Fruit fly (Drosophila melanogaster) whole organism, embryonic: ENCODE measurements around the gene Hap40.

ENCODE experiments used
- C15 ChIP-seq: fragments of 200-800 bp; sonication (Bioruptor generic); IDR thresholded peaks from 3 replicates; pipeline ENCODE4 v1.3.6; 2022; ENCODE audit warnings: missing biosample characterization, missing genetic modification characterization
- CG10147 ChIP-seq: fragments of 200-800 bp; sonication (Bioruptor generic); optimal IDR thresholded peaks from 2 replicates; lab custom pipeline; 2019; ENCODE audit warnings: missing biosample characterization, mild to moderate bottlenecking, missing genetic modification characterization, moderate library complexity
- CG10959 ChIP-seq: fragments of 200-800 bp; sonication (Bioruptor generic); IDR thresholded peaks from 2 replicates; pipeline ENCODE4 v1.3.6; 2022; ENCODE audit warnings: missing biosample characterization, missing genetic modification characterization
- CG12071 ChIP-seq: fragments of 200-800 bp; sonication (Bioruptor generic); optimal IDR thresholded peaks from 3 replicates; lab custom pipeline; 2018; ENCODE audit warnings: missing biosample characterization, mild to moderate bottlenecking, missing genetic modification characterization
- CG12155 ChIP-seq: fragments of 200-800 bp; sonication (Bioruptor generic); optimal IDR thresholded peaks from 3 replicates; lab custom pipeline; 2016; ENCODE audit warnings: missing biosample characterization, missing genetic modification characterization
- CG12219 ChIP-seq: fragments of 200-800 bp; sonication (Bioruptor generic); optimal IDR thresholded peaks from 3 replicates; lab custom pipeline; 2018; ENCODE audit warnings: missing biosample characterization, mild to moderate bottlenecking, missing genetic modification characterization
- CG12236 ChIP-seq: fragments of 200-800 bp; sonication (Bioruptor generic); optimal IDR thresholded peaks from 2 replicates; lab custom pipeline; 2016; ENCODE audit warnings: missing biosample characterization, missing genetic modification characterization
- CG12391 ChIP-seq: fragments of 200-800 bp; sonication (Bioruptor generic); optimal IDR thresholded peaks from 3 replicates; lab custom pipeline; 2018; ENCODE audit warnings: missing biosample characterization, mild to moderate bottlenecking, missing genetic modification characterization, moderate library complexity
- CG18476 ChIP-seq: fragments of 200-800 bp; sonication (Bioruptor generic); optimal IDR thresholded peaks from 2 replicates; lab custom pipeline; 2016; ENCODE audit warnings: missing biosample characterization, mild to moderate bottlenecking, missing genetic modification characterization
- CG30431 ChIP-seq: fragments of 200-800 bp; sonication (Bioruptor generic); optimal IDR thresholded peaks from 2 replicates; lab custom pipeline; 2017; ENCODE audit warnings: missing biosample characterization, missing genetic modification characterization
- CG3163 ChIP-seq: fragments of 200-800 bp; sonication (Bioruptor generic); optimal IDR thresholded peaks from 3 replicates; lab custom pipeline; 2016; ENCODE audit warnings: missing biosample characterization, missing genetic modification characterization
- CG33557 ChIP-seq: fragments of 200-800 bp; sonication (Bioruptor generic); optimal IDR thresholded peaks from 2 replicates; lab custom pipeline; 2019; ENCODE audit warnings: missing biosample characterization, mild to moderate bottlenecking, missing genetic modification characterization, moderate library complexity
- CG6175 ChIP-seq: fragments of 200-800 bp; sonication (Bioruptor generic); IDR thresholded peaks from 3 replicates; pipeline ENCODE4 v1.3.6; 2022; ENCODE audit warnings: missing biosample characterization, missing genetic modification characterization
- CG7357 ChIP-seq: fragments of 200-800 bp; sonication (Bioruptor generic); IDR thresholded peaks from 3 replicates; pipeline ENCODE4 v1.3.6; 2022; ENCODE audit warnings: missing biosample characterization, missing genetic modification characterization
- CG7372 ChIP-seq: fragments of 200-800 bp; sonication (Bioruptor generic); IDR thresholded peaks from 2 replicates; pipeline ENCODE4 v1.3.6; 2022; ENCODE audit warnings: missing biosample characterization, missing genetic modification characterization
- CG7556 ChIP-seq: fragments of 200-800 bp; sonication (Bioruptor generic); optimal IDR thresholded peaks from 2 replicates; lab custom pipeline; 2017; ENCODE audit warnings: missing biosample characterization, mild to moderate bottlenecking, missing genetic modification characterization
- CG7786 ChIP-seq: fragments of 200-800 bp; sonication (Bioruptor generic); optimal IDR thresholded peaks from 2 replicates; lab custom pipeline; 2016; ENCODE audit warnings: missing biosample characterization, missing genetic modification characterization
- CG7928 ChIP-seq: fragments of 200-800 bp; sonication (Bioruptor generic); optimal IDR thresholded peaks from 2 replicates; lab custom pipeline; 2017; ENCODE audit warnings: missing biosample characterization, mild to moderate bottlenecking, missing genetic modification characterization
- CG8089 ChIP-seq: fragments of 200-800 bp; sonication (Bioruptor generic); optimal IDR thresholded peaks from 3 replicates; lab custom pipeline; 2016; ENCODE audit warnings: missing biosample characterization, missing genetic modification characterization
- CG8359 ChIP-seq: fragments of 200-800 bp; sonication (Bioruptor generic); optimal IDR thresholded peaks from 2 replicates; lab custom pipeline; 2017; ENCODE audit warnings: missing biosample characterization, mild to moderate bottlenecking, missing genetic modification characterization, borderline replicate concordance
- Dip3 ChIP-seq: fragments of 200-800 bp; sonication (Bioruptor generic); optimal IDR thresholded peaks from 3 replicates; lab custom pipeline; 2016; ENCODE audit warnings: missing biosample characterization, missing genetic modification characterization
- Dref ChIP-seq: fragments of 200-800 bp; sonication (Bioruptor generic); IDR thresholded peaks from 2 replicates; pipeline ENCODE4 v1.3.6; 2022; ENCODE audit warnings: missing biosample characterization, missing genetic modification characterization
- E2f2 ChIP-seq: fragments of 200-800 bp; sonication (Bioruptor generic); IDR thresholded peaks from 2 replicates; pipeline ENCODE4 v1.3.6; 2022; ENCODE audit warnings: missing biosample characterization, missing genetic modification characterization
- Ets97D ChIP-seq: fragments of 200-800 bp; sonication (Bioruptor generic); optimal IDR thresholded peaks from 3 replicates; lab custom pipeline; 2016; ENCODE audit warnings: missing biosample characterization, missing genetic modification characterization
- Gsc ChIP-seq: fragments of 200-800 bp; sonication (Bioruptor generic); IDR thresholded peaks from 2 replicates; pipeline ENCODE4 v1.3.6; 2022; ENCODE audit warnings: missing biosample characterization, missing genetic modification characterization
- Lpt ChIP-seq: fragments of >200 bp; optimal IDR thresholded peaks from 2 replicates; lab custom pipeline; 2018; ENCODE audit warnings: missing biosample characterization, missing genetic modification characterization
- Med ChIP-seq: fragments of 200-800 bp; sonication (Bioruptor generic); peaks from one replicate; lab custom pipeline; 2016; ENCODE audit warnings: missing biosample characterization, missing genetic modification characterization, mild to moderate bottlenecking, inconsistent platforms, moderate library complexity
- NC2β ChIP-seq: fragments of 200-800 bp; sonication (Bioruptor generic); optimal IDR thresholded peaks from 2 replicates; lab custom pipeline; 2016; ENCODE audit warnings: missing biosample characterization, missing genetic modification characterization
- NFAT ChIP-seq: fragments of 200-800 bp; sonication (Bioruptor generic); IDR thresholded peaks from 2 replicates; pipeline ENCODE4 v1.3.6; 2022; ENCODE audit warnings: missing biosample characterization, missing genetic modification characterization
- Sin3A ChIP-seq: fragments of >200 bp; optimal IDR thresholded peaks from 2 replicates; lab custom pipeline; 2018
- Taf1 ChIP-seq: fragments of 200-800 bp; sonication (Bioruptor generic); IDR thresholded peaks from 2 replicates; pipeline ENCODE4 v1.3.6; 2022; ENCODE audit warnings: missing biosample characterization, missing genetic modification characterization
- ara ChIP-seq: fragments of 200-800 bp; sonication (Bioruptor generic); IDR thresholded peaks from 2 replicates; pipeline ENCODE4 v1.3.6; 2022; ENCODE audit warnings: missing biosample characterization, missing genetic modification characterization
- ase ChIP-seq: fragments of 200-800 bp; sonication (Bioruptor generic); IDR thresholded peaks from 3 replicates; pipeline ENCODE4 v1.3.6; 2022; ENCODE audit warnings: missing biosample characterization, missing genetic modification characterization
- bab2 ChIP-seq: fragments of 200-800 bp; sonication (Bioruptor generic); optimal IDR thresholded peaks from 2 replicates; lab custom pipeline; 2016; ENCODE audit warnings: missing biosample characterization, missing genetic modification characterization
- br ChIP-seq: fragments of >200 bp; optimal IDR thresholded peaks from 2 replicates; lab custom pipeline; 2017
- btn ChIP-seq: fragments of 200-800 bp; sonication (Bioruptor generic); optimal IDR thresholded peaks from 2 replicates; lab custom pipeline; 2016; ENCODE audit warnings: missing biosample characterization, missing genetic modification characterization
- crol ChIP-seq: fragments of 200-800 bp; sonication (Bioruptor generic); IDR thresholded peaks from 2 replicates; pipeline ENCODE4 v1.3.6; 2022; ENCODE audit warnings: missing biosample characterization, missing genetic modification characterization
- da ChIP-seq: fragments of 200-800 bp; sonication (Bioruptor generic); optimal IDR thresholded peaks from 2 replicates; lab custom pipeline; 2016; ENCODE audit warnings: missing biosample characterization, missing genetic modification characterization
- dati ChIP-seq: fragments of 200-800 bp; sonication (Bioruptor generic); IDR thresholded peaks from 2 replicates; pipeline ENCODE4 v1.3.6; 2022; ENCODE audit warnings: missing biosample characterization, missing genetic modification characterization
- disco-r ChIP-seq: fragments of 200-800 bp; sonication (Bioruptor generic); optimal IDR thresholded peaks from 2 replicates; lab custom pipeline; 2016; ENCODE audit warnings: missing biosample characterization, missing genetic modification characterization
- gsb-n ChIP-seq: fragments of 200-800 bp; sonication (Bioruptor generic); optimal IDR thresholded peaks from 3 replicates; lab custom pipeline; 2018; ENCODE audit warnings: missing biosample characterization, mild to moderate bottlenecking, missing genetic modification characterization
- hkb ChIP-seq, 2 experiments: fragments of 200-800 bp in 1 of 2; fragments of >200 bp in 1 of 2; sonication (Bioruptor generic) in 1 of 2; IDR thresholded peaks in 1 of 2; optimal IDR thresholded peaks in 1 of 2; 2 replicates each; pipeline versions ENCODE4 v1.3.6 to Lab custom; 2017 to 2022; ENCODE audit warnings: missing biosample characterization in 1 of 2, missing genetic modification characterization in 1 of 2
- kni ChIP-seq: fragments of 200-800 bp; sonication (Bioruptor generic); optimal IDR thresholded peaks from 3 replicates; lab custom pipeline; 2017; ENCODE audit warnings: mild to moderate bottlenecking, missing biosample characterization, missing genetic modification reagents, missing genetic modification characterization
- lbe ChIP-seq: fragments of 200-800 bp; sonication (Bioruptor generic); optimal IDR thresholded peaks from 2 replicates; lab custom pipeline; 2016; ENCODE audit warnings: missing biosample characterization, mild to moderate bottlenecking, missing genetic modification characterization
- nom ChIP-seq: fragments of 200-800 bp; sonication (Bioruptor generic); optimal IDR thresholded peaks from 2 replicates; lab custom pipeline; 2017; ENCODE audit warnings: missing biosample characterization, missing genetic modification characterization, mild to moderate bottlenecking, moderate library complexity, missing genetic modification reagents
- pan ChIP-seq, 4 experiments: fragments of >200 bp in 3 of 4; fragments of 200-800 bp in 1 of 4; sonication (Bioruptor generic) in 1 of 4; optimal IDR thresholded peaks in 3 of 4; IDR thresholded peaks in 1 of 4; 2 replicates each; pipeline versions ENCODE4 v1.3.6 to Lab custom; 2017 to 2022; ENCODE audit warnings: missing biosample characterization in 2 of 4, missing genetic modification characterization in 2 of 4, mixed read lengths in 1 of 4
- sob ChIP-seq: fragments of 200-800 bp; sonication (Bioruptor generic); IDR thresholded peaks from 2 replicates; pipeline ENCODE4 v1.3.6; 2022; ENCODE audit warnings: missing biosample characterization, missing genetic modification characterization
- sr ChIP-seq: fragments of 200-800 bp; sonication (Bioruptor generic); IDR thresholded peaks from 3 replicates; pipeline ENCODE4 v1.3.6; 2022; ENCODE audit warnings: missing biosample characterization, missing genetic modification characterization
- tna ChIP-seq: fragments of 200-800 bp; sonication (Bioruptor generic); IDR thresholded peaks from 2 replicates; pipeline ENCODE4 v1.3.6; 2022; ENCODE audit warnings: missing biosample characterization, missing genetic modification characterization; ENCODE audit not compliant: partially characterized antibody
- wor ChIP-seq: fragments of 200-800 bp; sonication (Bioruptor generic); IDR thresholded peaks from 2 replicates; pipeline ENCODE4 v1.3.6; 2022; ENCODE audit warnings: missing biosample characterization, missing genetic modification characterization
- zfh2 ChIP-seq: fragments of 200-800 bp; sonication (Bioruptor generic); optimal IDR thresholded peaks from 2 replicates; lab custom pipeline; 2016; ENCODE audit warnings: missing biosample characterization, missing genetic modification characterization

The Hap40 gene

dm6 chrX:15697581-15698208 lies 6.2 kb upstream of the Hap40 start (continued):
- peak; percentile 83 for TF ChIP-seq CG12219 (GFP tag; lab: Kevin White, UChicago)
- TF ChIP-seq sob (GFP tag; lab: Robert Waterston, UW) = peak; percentile 97
- TF ChIP-seq CG10959 (GFP tag; lab: Robert Waterston, UW) = peak; percentile 91
- TF ChIP-seq bab2 (GFP tag; lab: Kevin White, UChicago) = peak; percentile 60
- no peak for TF ChIP-seq br (lab: Kevin White, UChicago)
- TF ChIP-seq disco-r (GFP tag; lab: Kevin White, UChicago) = peak; percentile 9
- TF ChIP-seq Gsc (GFP tag; lab: Robert Waterston, UW) = peak; percentile 71
- no peak for TF ChIP-seq CG8089 (GFP tag; lab: Kevin White, UChicago)
- peak; percentile 81 for TF ChIP-seq gsb-n (tag; lab: Kevin White, UChicago)
- peak; percentile 89 for TF ChIP-seq CG12071 (GFP tag; lab: Kevin White, UChicago)
- peak; percentile 93 for TF ChIP-seq ase (GFP tag; lab: Robert Waterston, UW)
- no peak for TF ChIP-seq Lpt (GFP tag; lab: Kevin White, UChicago)
- TF ChIP-seq dati (GFP tag; lab: Robert Waterston, UW) = peak; percentile 71
- TF ChIP-seq NFAT (GFP tag; lab: Robert Waterston, UW) = peak; percentile 92
- TF ChIP-seq hkb (optimal IDR thresholded peaks at IDR 0.05; lab: Kevin White, UChicago) = no peak
- peak; percentile 97 for TF ChIP-seq hkb (GFP tag; IDR thresholded peaks at IDR 0.05; lab: Robert Waterston, UW)
- TF ChIP-seq Dref (GFP tag; lab: Robert Waterston, UW) = peak; percentile 42
- TF ChIP-seq nom (GFP tag; lab: Kevin White, UChicago) = peak; percentile 65
- peak; percentile 90 for TF ChIP-seq C15
- TF ChIP-seq Sin3A (lab: Kevin White, UChicago) = no peak
- peak; percentile 72 for TF ChIP-seq Dip3 (GFP tag; lab: Kevin White, UChicago)
- peak; percentile 77 for TF ChIP-seq zfh2
- TF ChIP-seq CG8359 (GFP tag; lab: Kevin White, UChicago) = peak; percentile 82
- peak; percentile 45 for TF ChIP-seq CG33557 (GFP tag; lab: Kevin White, UChicago)
- no peak for TF ChIP-seq Ets97D (GFP tag; lab: Kevin White, UChicago)
- TF ChIP-seq CG30431 (GFP tag; lab: Kevin White, UChicago) = peak; percentile 74
- peak; percentile 75 for TF ChIP-seq crol (GFP tag; lab: Robert Waterston, UW)
- peak; percentile 93 for TF ChIP-seq CG12391 (tag; lab: Kevin White, UChicago)
- peak; percentile 89 for TF ChIP-seq sr (GFP tag; lab: Robert Waterston, UW)
- TF ChIP-seq CG6175 (GFP tag; lab: Robert Waterston, UW) = peak; percentile 93
- no peak for TF ChIP-seq btn (GFP tag; lab: Kevin White, UChicago)
- TF ChIP-seq ara (GFP tag; lab: Robert Waterston, UW) = peak; percentile 90
- TF ChIP-seq CG18476 (GFP tag; lab: Kevin White, UChicago) = peak; percentile 76
- TF ChIP-seq NC2β = no peak
- TF ChIP-seq CG3163 (GFP tag; lab: Kevin White, UChicago) = no peak
- TF ChIP-seq wor (GFP tag; lab: Robert Waterston, UW) = peak; percentile 82
- TF ChIP-seq Med (GFP tag; lab: Kevin White, UChicago) = peak; percentile 91
- peak; percentile 92 for TF ChIP-seq CG7556 (GFP tag; lab: Kevin White, UChicago)
- peak; percentile 45 for TF ChIP-seq CG7928 (GFP tag; lab: Kevin White, UChicago)
- no peak for TF ChIP-seq pan (optimal IDR thresholded peaks at IDR 0.05; lab: Kevin White, UChicago)
- peak in 1 of 2 experiments; percentile 96 for TF ChIP-seq pan (GFP tag; optimal IDR thresholded peaks at IDR 0.05 in 1 of 2, IDR thresholded peaks at IDR 0.05 in 1 of 2)
- no peak for TF ChIP-seq da (GFP tag; lab: Kevin White, UChicago)
- peak; percentile 92 for TF ChIP-seq CG7372 (GFP tag; lab: Robert Waterston, UW)
- peak; percentile 92 for TF ChIP-seq CG10147
- peak; percentile 90 for TF ChIP-seq CG12155 (GFP tag; lab: Kevin White, UChicago)
- peak; percentile 66 for TF ChIP-seq lbe (GFP tag; lab: Kevin White, UChicago)
- no peak for TF ChIP-seq kni (GFP tag; lab: Kevin White, UChicago)
- TF ChIP-seq Taf1 (GFP tag; lab: Robert Waterston, UW) = peak; percentile 92
- no peak for TF ChIP-seq CG12236 (GFP tag; lab: Kevin White, UChicago)
- TF ChIP-seq CG7357 (GFP tag; lab: Robert Waterston, UW) = peak; percentile 85
- TF ChIP-seq tna (GFP tag; lab: Robert Waterston, UW) = no peak
- peak; percentile 89 for TF ChIP-seq E2f2 (GFP tag; lab: Robert Waterston, UW)
- TF ChIP-seq CG7786 = peak; percentile 44
